Worm (Caenorhabditis elegans) whole organism, late embryonic: Measurements from ENCODE around the gene srd-38.

Source experiments
- ama-1 ChIP-seq: fragments of 150-350 bp; optimal IDR thresholded peaks from 2 replicates; lab custom pipeline; 2014
- ceh-24 ChIP-seq: sonication (generic microtip); optimal IDR thresholded peaks from 2 replicates; lab custom pipeline; 2016; ENCODE audit warnings: mild to moderate bottlenecking, missing genetic modification characterization, missing compliant biosample characterization
- ceh-34 ChIP-seq: sonication (generic microtip); optimal IDR thresholded peaks from 2 replicates; lab custom pipeline; 2016; ENCODE audit warnings: mild to moderate bottlenecking, missing genetic modification characterization, missing compliant biosample characterization
- elt-4 ChIP-seq: sonication (generic microtip); optimal IDR thresholded peaks from 2 replicates; lab custom pipeline; 2016; ENCODE audit warnings: missing genetic modification characterization, missing compliant biosample characterization
- hlh-30 ChIP-seq: sonication (generic microtip); optimal IDR thresholded peaks from 2 replicates; lab custom pipeline; 2017; ENCODE audit warnings: antibody characterized with exemption, missing genetic modification characterization, missing compliant biosample characterization; ENCODE audit not compliant: insufficient read depth
- hlh-8 ChIP-seq: sonication (generic microtip); optimal IDR thresholded peaks from 2 replicates; lab custom pipeline; 2016; ENCODE audit warnings: missing genotype, missing genetic modification characterization, missing compliant biosample characterization
- pag-3 ChIP-seq: sonication (generic microtip); optimal IDR thresholded peaks from 2 replicates; lab custom pipeline; 2016; ENCODE audit warnings: missing compliant biosample characterization, missing genetic modification characterization, borderline replicate concordance
- sox-4 ChIP-seq: sonication (generic microtip); optimal IDR thresholded peaks from 2 replicates; lab custom pipeline; 2017; ENCODE audit warnings: mild to moderate bottlenecking, missing genetic modification characterization, inconsistent platforms, missing compliant biosample characterization

DNA sequence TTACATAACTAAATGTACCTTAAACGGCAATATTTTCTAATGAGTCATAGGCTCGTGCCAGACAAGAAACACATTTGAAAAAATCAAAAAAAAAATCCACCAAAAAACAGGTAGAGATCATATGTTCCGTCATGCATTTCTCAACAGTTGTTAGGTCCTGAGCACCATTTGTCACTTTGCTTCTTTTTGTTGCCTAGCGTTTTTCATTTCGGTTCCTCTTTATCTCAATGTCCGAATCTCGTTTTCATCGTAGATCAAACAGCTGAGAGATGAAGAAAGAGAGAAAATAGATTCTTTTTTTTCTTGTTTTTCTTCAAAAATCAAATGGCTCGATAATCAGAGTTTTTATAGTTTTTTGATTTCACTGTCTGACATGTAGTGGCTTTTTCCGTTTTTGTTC lies 49.4 kb downstream of the srd-38 start:
- TF ChIP-seq sox-4 (tag; lab: Kevin White, UChicago) (no peak), ceh-34 (no peak), hlh-30 (no peak), elt-4 (no peak), pag-3 (tag; lab: Kevin White, UChicago) (no peak), ama-1 (no peak), hlh-8 (tag; lab: Kevin White, UChicago) (no peak), ceh-24 (tag; lab: Kevin White, UChicago) (no peak)
